Worm (Caenorhabditis elegans) whole organism, mixed stage, embryonic: ENCODE data around the gene lep-2.

Source experiments
- M03D4.4 ChIP-seq: sonication (generic microtip); optimal IDR thresholded peaks from 2 replicates; lab custom pipeline; 2017; ENCODE audit warnings: mild to moderate bottlenecking, missing genetic modification characterization, missing compliant biosample characterization
- bed-3 ChIP-seq: fragments of 200-800 bp; sonication (Bioruptor generic); optimal IDR thresholded peaks from 3 replicates; lab custom pipeline; 2018; ENCODE audit warnings: mild to moderate bottlenecking, missing genetic modification characterization, moderate library complexity, missing compliant biosample characterization
- ceh-43 ChIP-seq: fragments of 200-800 bp; sonication (Bioruptor generic); optimal IDR thresholded peaks from 2 replicates; lab custom pipeline; 2018; ENCODE audit warnings: mild to moderate bottlenecking, missing genetic modification characterization, moderate library complexity, missing compliant biosample characterization
- ceh-83 ChIP-seq: fragments of 200-800 bp; sonication (Bioruptor generic); optimal IDR thresholded peaks from 2 replicates; lab custom pipeline; 2018; ENCODE audit warnings: mild to moderate bottlenecking, missing genetic modification characterization, missing compliant biosample characterization
- cnd-1 ChIP-seq: fragments of 200-800 bp; sonication (Bioruptor generic); optimal IDR thresholded peaks from 2 replicates; lab custom pipeline; 2018; ENCODE audit warnings: mild to moderate bottlenecking, missing genetic modification characterization, missing compliant biosample characterization
- elt-1 ChIP-seq: sonication (generic microtip); optimal IDR thresholded peaks from 2 replicates; lab custom pipeline; 2017; ENCODE audit warnings: missing genetic modification characterization, mild to moderate bottlenecking, missing compliant biosample characterization, antibody characterized with exemption, moderate library complexity, borderline replicate concordance; ENCODE audit not compliant: insufficient read depth
- elt-3 ChIP-seq: fragments of 150-350 bp; optimal IDR thresholded peaks from 2 replicates; lab custom pipeline; 2014; ENCODE audit warnings: missing biosample characterization, missing genetic modification characterization
- flh-1 ChIP-seq: fragments of 200-800 bp; sonication (Bioruptor generic); optimal IDR thresholded peaks from 2 replicates; lab custom pipeline; 2018; ENCODE audit warnings: mild to moderate bottlenecking, missing genetic modification characterization, moderate library complexity, missing compliant biosample characterization
- ham-2 ChIP-seq: fragments of 200-800 bp; sonication (Bioruptor generic); optimal IDR thresholded peaks from 2 replicates; lab custom pipeline; 2018; ENCODE audit warnings: mild to moderate bottlenecking, missing genetic modification characterization, missing compliant biosample characterization
- hlh-1 ChIP-seq: fragments of 150-350 bp; optimal IDR thresholded peaks from 2 replicates; lab custom pipeline; 2014; ENCODE audit warnings: missing biosample characterization, missing genetic modification reagents, missing genetic modification characterization
- lin-13 ChIP-seq: fragments of 150-350 bp; optimal IDR thresholded peaks from 2 replicates; lab custom pipeline; 2014; ENCODE audit warnings: missing biosample characterization, missing genetic modification characterization
- lin-32 ChIP-seq: fragments of 200-800 bp; sonication (Bioruptor generic); optimal IDR thresholded peaks from 2 replicates; lab custom pipeline; 2018; ENCODE audit warnings: mild to moderate bottlenecking, missing genetic modification characterization, missing compliant biosample characterization
- lsy-2 ChIP-seq: fragments of 150-350 bp; optimal IDR thresholded peaks from 2 replicates; lab custom pipeline; 2014; ENCODE audit warnings: missing biosample characterization, missing genetic modification characterization
- mab-5 ChIP-seq: fragments of 150-350 bp; optimal IDR thresholded peaks from 2 replicates; lab custom pipeline; 2014; ENCODE audit warnings: missing biosample characterization, missing genetic modification characterization
- mep-1 ChIP-seq: fragments of 150-350 bp; optimal IDR thresholded peaks from 2 replicates; lab custom pipeline; 2017; ENCODE audit warnings: missing biosample characterization, missing genetic modification reagents, missing genetic modification characterization, inconsistent platforms
- mls-2 ChIP-seq: sonication (generic microtip); optimal IDR thresholded peaks from 2 replicates; lab custom pipeline; 2016; ENCODE audit warnings: mild to moderate bottlenecking, missing genetic modification characterization, moderate library complexity, missing compliant biosample characterization
- nhr-12 ChIP-seq: fragments of 150-350 bp; optimal IDR thresholded peaks from 2 replicates; lab custom pipeline; 2014; ENCODE audit warnings: missing biosample characterization, missing genetic modification characterization
- nhr-2 ChIP-seq: fragments of 150-350 bp; optimal IDR thresholded peaks from 2 replicates; lab custom pipeline; 2014; ENCODE audit warnings: missing biosample characterization, missing genetic modification characterization
- nhr-237 ChIP-seq: fragments of 150-350 bp; optimal IDR thresholded peaks from 2 replicates; lab custom pipeline; 2014; ENCODE audit warnings: missing biosample characterization, missing genetic modification characterization
- nhr-28 ChIP-seq: fragments of 150-350 bp; optimal IDR thresholded peaks from 2 replicates; lab custom pipeline; 2014; ENCODE audit warnings: missing biosample characterization, missing genetic modification characterization
- nhr-76 ChIP-seq: sonication (generic microtip); optimal IDR thresholded peaks from 2 replicates; lab custom pipeline; 2017; ENCODE audit warnings: missing biosample characterization, missing genetic modification characterization
- pha-4 ChIP-seq: fragments of 150-350 bp; optimal IDR thresholded peaks from 2 replicates; lab custom pipeline; 2018; ENCODE audit warnings: missing biosample characterization, missing genetic modification reagents, missing genetic modification characterization
- sem-2 ChIP-seq: fragments of 200-800 bp; sonication (Bioruptor generic); optimal IDR thresholded peaks from 2 replicates; lab custom pipeline; 2018; ENCODE audit warnings: mild to moderate bottlenecking, missing genetic modification characterization, missing compliant biosample characterization
- snpc-4 ChIP-seq: fragments of 150-350 bp; optimal IDR thresholded peaks from 2 replicates; lab custom pipeline; 2014; ENCODE audit warnings: missing biosample characterization, missing genetic modification characterization
- sptf-1 ChIP-seq: sonication (generic microtip); optimal IDR thresholded peaks from 2 replicates; lab custom pipeline; 2017; ENCODE audit warnings: mild to moderate bottlenecking, missing genetic modification characterization, moderate library complexity, missing compliant biosample characterization
- tbx-8 ChIP-seq: fragments of 200-800 bp; sonication (Bioruptor generic); optimal IDR thresholded peaks from 2 replicates; lab custom pipeline; 2018; ENCODE audit warnings: mild to moderate bottlenecking, missing genetic modification characterization, moderate library complexity, missing compliant biosample characterization
- unc-120 ChIP-seq: sonication (generic microtip); optimal IDR thresholded peaks from 2 replicates; lab custom pipeline; 2017; ENCODE audit warnings: missing genetic modification characterization, missing compliant biosample characterization; ENCODE audit not compliant: poor library complexity, severe bottlenecking
- unc-39 ChIP-seq: fragments of 150-350 bp; optimal IDR thresholded peaks from 2 replicates; lab custom pipeline; 2014; ENCODE audit warnings: missing biosample characterization, missing genetic modification characterization
- unc-62 ChIP-seq: fragments of 150-350 bp; optimal IDR thresholded peaks from 2 replicates; lab custom pipeline; 2014; ENCODE audit warnings: missing biosample characterization, missing genetic modification reagents, missing genetic modification characterization
- zip-8 ChIP-seq: fragments of 150-350 bp; optimal IDR thresholded peaks from 2 replicates; lab custom pipeline; 2014; ENCODE audit warnings: missing biosample characterization, missing genetic modification characterization
- ztf-11 ChIP-seq: fragments of 150-350 bp; optimal IDR thresholded peaks from 2 replicates; lab custom pipeline; 2014; ENCODE audit warnings: missing biosample characterization, missing genetic modification characterization

The lep-2 gene

ce11 chrIV:1038516-1038915 is 46.4 kb downstream of the lep-2 start:
- TF ChIP-seq zip-8 (tag; lab: Kevin White, UChicago), result no peak
- no peak for TF ChIP-seq unc-39 (tag; lab: Kevin White, UChicago)
- TF ChIP-seq mab-5 (tag; lab: Kevin White, UChicago), result no peak
- no peak for TF ChIP-seq nhr-28 (tag; lab: Kevin White, UChicago)
- no peak for TF ChIP-seq pha-4 (tag; lab: Kevin White, UChicago)

- TF ChIP-seq nhr-12 (tag; lab: Kevin White, UChicago), result no peak
- TF ChIP-seq cnd-1 (tag; lab: Kevin White, UChicago), result no peak
- TF ChIP-seq elt-3 (tag; lab: Kevin White, UChicago), result no peak
- no peak for TF ChIP-seq M03D4.4
- TF ChIP-seq mep-1 (tag; lab: Kevin White, UChicago), result no peak
- no peak for TF ChIP-seq nhr-237 (tag; lab: Kevin White, UChicago)
- TF ChIP-seq sem-2 (GFP tag; lab: Kevin White, UChicago), result no peak
- no peak for TF ChIP-seq ham-2
- no peak for TF ChIP-seq mls-2
- no peak for TF ChIP-seq ceh-43 (GFP tag; lab: Kevin White, UChicago)
- TF ChIP-seq ztf-11 (tag; lab: Kevin White, UChicago), result no peak
- no peak for TF ChIP-seq hlh-1 (tag; lab: Kevin White, UChicago)
- TF ChIP-seq unc-120 (tag; lab: Kevin White, UChicago), result no peak
- TF ChIP-seq zip-8 (tag; lab: Kevin White, UChicago), result no peak
- no peak for TF ChIP-seq lin-32 (GFP tag; lab: Kevin White, UChicago)
- TF ChIP-seq ceh-83 (GFP tag; lab: Kevin White, UChicago), result no peak
Measured at ce11 chrIV:1040537-1040936, 48.5 kb downstream of the lep-2 start.

DNA sequence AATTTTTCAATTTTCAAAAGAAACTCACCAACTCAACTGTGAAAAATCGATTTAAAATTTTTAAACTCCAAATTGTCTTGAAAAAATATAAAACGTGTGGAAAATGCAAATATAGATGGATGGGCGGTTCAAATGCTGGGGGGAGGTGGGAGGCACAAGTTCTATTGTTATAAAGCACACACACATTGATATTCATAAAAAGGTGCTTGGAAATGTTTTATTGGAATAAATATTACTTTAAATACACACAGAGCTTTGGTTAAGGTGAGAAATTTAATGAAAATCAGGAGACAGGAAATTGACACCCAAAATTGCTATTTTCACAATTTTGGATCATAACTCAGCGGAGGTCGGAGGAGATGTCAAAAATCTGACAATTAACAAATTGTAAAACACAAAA is 52.2 kb downstream of the lep-2 start, which contains the start of gene Y55F3AM.11:
TSS of gene Y55F3AM.11 (minus strand) at position 101 of the 400 bp plus-strand sequence.
- no peak for TF ChIP-seq bed-3 (GFP tag; lab: Kevin White, UChicago)
- TF ChIP-seq lin-32 (GFP tag; lab: Kevin White, UChicago), result no peak
- TF ChIP-seq sptf-1 (tag; lab: Kevin White, UChicago), result no peak
- no peak for TF ChIP-seq ztf-11 (tag; lab: Kevin White, UChicago)
- TF ChIP-seq snpc-4, result no peak
- no peak for TF ChIP-seq nhr-2 (tag; lab: Kevin White, UChicago)
- no peak for TF ChIP-seq flh-1 (GFP tag; lab: Kevin White, UChicago)
- no peak for TF ChIP-seq lin-13
- TF ChIP-seq nhr-76 (tag; lab: Kevin White, UChicago), result no peak
- TF ChIP-seq nhr-12 (tag; lab: Kevin White, UChicago), result no peak
- no peak for TF ChIP-seq mab-5 (tag; lab: Kevin White, UChicago)
- TF ChIP-seq sem-2 (GFP tag; lab: Kevin White, UChicago), result no peak

DNA sequence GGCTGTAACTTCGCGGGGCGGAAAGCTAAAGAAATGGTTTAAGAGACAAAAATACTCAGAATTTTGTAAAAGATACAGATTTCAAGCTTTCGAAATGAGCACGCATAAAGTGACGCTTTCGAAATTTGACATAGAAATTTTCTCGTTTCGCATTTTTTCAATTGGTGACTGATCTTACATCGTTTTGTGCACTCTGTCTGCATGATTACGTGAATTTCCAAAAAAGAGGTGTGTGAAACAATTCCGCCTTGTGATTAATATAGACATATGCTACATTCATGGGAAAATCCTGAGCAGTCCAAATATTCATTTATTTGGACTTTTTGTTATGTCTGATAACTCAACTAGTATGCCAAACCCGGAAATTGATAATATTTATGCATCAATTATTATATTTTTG is 53.6 kb downstream of the lep-2 start, which contains the start of gene srx-12:
TSS of gene srx-12 (plus strand) at position 301 of the 400 bp plus-strand sequence.
- no peak for TF ChIP-seq unc-39 (tag; lab: Kevin White, UChicago)
- TF ChIP-seq hlh-1 (tag; lab: Kevin White, UChicago), result no peak
- no peak for TF ChIP-seq tbx-8 (GFP tag; lab: Kevin White, UChicago)
- no peak for TF ChIP-seq mls-2
- TF ChIP-seq mep-1 (tag; lab: Kevin White, UChicago), result no peak
- TF ChIP-seq elt-1 (tag; lab: Kevin White, UChicago), result no peak
- TF ChIP-seq snpc-4, result no peak
- TF ChIP-seq unc-62, result no peak
- no peak for TF ChIP-seq mab-5 (tag; lab: Kevin White, UChicago)
- TF ChIP-seq, all 35 proteins: peak for 0

DNA sequence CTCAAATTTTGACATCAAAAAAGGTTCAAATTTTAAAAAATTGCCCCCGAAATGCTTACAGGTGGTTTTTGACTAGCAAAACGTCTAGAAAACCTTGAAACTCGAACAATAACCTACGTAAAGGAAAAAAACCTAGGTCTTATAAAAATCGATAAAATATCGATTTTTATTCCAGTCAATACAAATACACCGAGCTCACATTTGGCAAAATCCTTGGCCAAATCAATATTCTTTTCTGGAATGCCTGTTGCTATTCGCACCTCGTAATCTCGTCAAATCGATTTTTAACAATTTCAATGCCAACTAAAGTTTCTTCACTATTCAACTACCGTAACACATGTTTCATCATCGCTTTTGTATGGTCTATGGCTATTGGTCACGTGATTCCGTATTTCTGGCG is 54.9 kb downstream of the lep-2 start:
- TF ChIP-seq unc-120 (tag; lab: Kevin White, UChicago), result no peak
- no peak for TF ChIP-seq sptf-1 (tag; lab: Kevin White, UChicago)
- TF ChIP-seq mep-1 (tag; lab: Kevin White, UChicago), result no peak
- TF ChIP-seq flh-1 (GFP tag; lab: Kevin White, UChicago), result no peak
- no peak for TF ChIP-seq lin-13
- no peak for TF ChIP-seq bed-3 (GFP tag; lab: Kevin White, UChicago)
- TF ChIP-seq tbx-8 (GFP tag; lab: Kevin White, UChicago), result no peak
- TF ChIP-seq hlh-1 (tag; lab: Kevin White, UChicago), result no peak
- no peak for TF ChIP-seq M03D4.4
- no peak for TF ChIP-seq nhr-2 (tag; lab: Kevin White, UChicago)
- TF ChIP-seq ceh-43 (GFP tag; lab: Kevin White, UChicago), result no peak
- TF ChIP-seq lsy-2 (tag; lab: Kevin White, UChicago), result no peak
- TF ChIP-seq mls-2, result no peak
- TF ChIP-seq, all 35 proteins: peak for 0
